Worm (Caenorhabditis elegans): ENCODE measurements around the gene mig-22.
A peak's percentile ranks its signal among the peaks of the same experiment; 100 is the strongest.

The mig-22 gene

DNA sequence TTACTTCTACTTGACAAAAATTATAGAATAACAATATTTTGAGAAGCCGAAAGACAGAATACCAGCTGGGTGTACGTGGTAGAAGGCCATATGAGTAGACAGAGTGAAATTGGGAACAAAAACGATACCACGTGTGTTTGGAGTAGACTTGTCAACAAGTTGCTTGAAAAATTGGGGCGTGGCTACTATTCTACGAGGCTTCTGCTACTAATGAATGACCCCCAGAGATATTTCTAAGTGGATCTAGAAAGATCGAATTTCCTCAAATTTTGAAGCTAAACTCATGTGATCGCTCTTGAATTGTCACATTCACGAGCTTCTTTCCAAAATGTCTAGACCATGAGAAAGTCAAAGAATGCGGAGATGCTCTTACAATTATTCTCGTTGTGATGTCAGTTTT is 5.1 kb downstream of the mig-22 start:
- TF ChIP-seq ceh-31 (tag; optimal IDR thresholded peaks at IDR 0.05) (no peak), C38D4.7 (GFP tag; optimal IDR thresholded peaks at IDR 0.05) (no peak), sdc-2 (tag; optimal IDR thresholded peaks at IDR 0.05) (no peak), pros-1 (tag; optimal IDR thresholded peaks at IDR 0.05) (no peak), K09A11.1 (tag; optimal IDR thresholded peaks at IDR 0.05; ENCODE audit: insufficient read depth) (no peak), hlh-6 (tag; optimal IDR thresholded peaks at IDR 0.05) (no peak), rnt-1 (tag; optimal IDR thresholded peaks at IDR 0.05) (no peak)

DNA sequence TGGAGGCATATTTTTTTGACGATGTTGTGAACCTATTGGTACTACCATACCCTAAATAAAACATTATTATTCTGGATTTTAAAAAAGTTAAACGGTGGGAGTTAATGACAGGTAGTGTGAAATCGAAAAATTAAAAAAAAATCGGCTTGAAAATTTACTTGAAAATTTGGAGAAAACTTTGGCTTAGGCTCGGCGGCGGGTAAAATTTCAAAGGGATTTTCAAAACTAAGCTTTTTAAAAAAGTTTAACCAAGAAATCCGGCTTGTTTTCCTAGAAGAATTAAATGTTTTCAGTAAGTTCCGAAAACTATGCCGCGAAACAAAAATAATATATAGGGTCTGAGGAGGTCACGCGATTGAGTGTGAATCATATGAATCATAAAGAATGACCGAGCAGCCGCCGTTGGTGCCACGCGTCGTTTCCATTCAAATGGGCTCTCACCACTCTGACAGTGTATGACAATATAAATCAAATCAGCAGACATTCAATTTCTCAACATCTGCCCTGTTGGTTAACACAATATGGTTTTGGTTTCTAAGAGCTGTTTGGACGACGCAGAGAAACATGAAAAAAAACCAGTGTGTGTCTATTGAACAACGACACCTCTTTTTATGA is 6.0 kb downstream of the mig-22 start, which contains the start of gene aak-1:
Gene aak-1, minus strand, starts transcription at position 51 of the 615 bp plus-strand sequence.
- TF ChIP-seq hlh-8 (tag; optimal IDR thresholded peaks at IDR 0.05) (peak; percentile 14), tbx-2 (tag; optimal IDR thresholded peaks at IDR 0.05) (no peak), elt-2 (tag; optimal IDR thresholded peaks at IDR 0.05) (no peak)

ce11 chrIII:8754682-8755081 is 12.5 kb downstream of the mig-22 start, which contains the start of gene tomm-70:
Gene tomm-70 (minus strand): TSS chrIII:8754750.
- TF ChIP-seq eyg-1 (tag; optimal IDR thresholded peaks at IDR 0.05) = no peak
- TF ChIP-seq elt-2 (tag; optimal IDR thresholded peaks at IDR 0.05) = peak; percentile 21

DNA sequence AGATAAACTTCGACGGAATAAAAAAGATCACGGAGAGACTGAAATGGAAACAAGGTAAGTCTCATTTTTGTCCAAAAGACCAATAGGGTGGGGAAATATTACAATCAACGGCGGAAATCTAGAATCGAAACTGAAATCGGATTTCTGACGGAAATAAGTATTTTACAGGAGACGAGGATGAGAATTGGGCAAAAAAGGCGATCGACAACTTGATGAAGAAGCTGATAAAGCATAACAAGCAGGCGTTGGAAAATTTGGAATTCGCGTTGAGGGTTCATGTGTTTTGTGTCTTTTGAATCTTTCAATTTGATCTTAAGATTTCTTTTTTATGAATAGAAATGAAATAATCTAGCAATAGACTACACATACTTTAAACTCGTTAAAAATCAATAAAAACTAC is 16.5 kb downstream of the mig-22 start, which contains the start of gene ugtp-1:
Gene ugtp-1, minus strand, starts transcription at position 101 of the 400 bp plus-strand sequence.
- no peak for TF ChIP-seq Y22D7AL.16 (tag; optimal IDR thresholded peaks at IDR 0.05)
- TF ChIP-seq sdc-2 (tag; optimal IDR thresholded peaks at IDR 0.05) = no peak
- no peak for TF ChIP-seq ceh-18 (tag; optimal IDR thresholded peaks at IDR 0.05)
- no peak for TF ChIP-seq pag-3 (tag; optimal IDR thresholded peaks at IDR 0.05; ENCODE audit: borderline replicate concordance)
- no peak for TF ChIP-seq ama-1 (optimal IDR thresholded peaks at IDR 0.05)
- no peak for TF ChIP-seq hlh-8 (tag; optimal IDR thresholded peaks at IDR 0.05)

ce11 chrIII:8749487-8749886 is 17.7 kb downstream of the mig-22 start, which contains the start of gene sma-2:
Gene sma-2 (plus strand): TSS chrIII:8749680.
- TF ChIP-seq pqm-1 (tag; optimal IDR thresholded peaks at IDR 0.05) = peak; percentile 33
- peak; percentile 26 for TF ChIP-seq F13H6.1 (tag; optimal IDR thresholded peaks at IDR 0.05)
- peak; percentile 4 for TF ChIP-seq tbx-2 (tag; optimal IDR thresholded peaks at IDR 0.05)
- no peak for TF ChIP-seq hlh-8 (tag; optimal IDR thresholded peaks at IDR 0.05)
- peak; percentile 17 for TF ChIP-seq dve-1 (tag; optimal IDR thresholded peaks at IDR 0.05)
- TF ChIP-seq hlh-30 (tag; optimal IDR thresholded peaks at IDR 0.05; ENCODE audit: insufficient read depth) = no peak
- TF ChIP-seq ceh-18 (tag; optimal IDR thresholded peaks at IDR 0.05) = peak; percentile 6

- TF ChIP-seq elt-2 (tag; optimal IDR thresholded peaks at IDR 0.05) (peak; percentile 75), npax-4 (tag; optimal IDR thresholded peaks at IDR 0.05) (no peak)
Measured at ce11 chrIII:8748620-8749019, 18.5 kb downstream of the mig-22 start.

- no peak for TF ChIP-seq ref-2 (tag; optimal IDR thresholded peaks at IDR 0.05)
- no peak for TF ChIP-seq pax-1 (tag; optimal IDR thresholded peaks at IDR 0.05)
- no peak for TF ChIP-seq ceh-14 (tag; optimal IDR thresholded peaks at IDR 0.05)
- no peak for TF ChIP-seq unc-86 (tag; optimal IDR thresholded peaks at IDR 0.05)
- no peak for TF ChIP-seq ceh-48 (tag; optimal IDR thresholded peaks at IDR 0.05)
- no peak for TF ChIP-seq pqm-1 (tag; optimal IDR thresholded peaks at IDR 0.05)
- TF ChIP-seq dve-1 (tag; optimal IDR thresholded peaks at IDR 0.05) = no peak
- TF ChIP-seq hlh-15 (tag; optimal IDR thresholded peaks at IDR 0.05) = no peak
Measured at ce11 chrIII:8745214-8745613, 21.9 kb downstream of the mig-22 start.

- TF ChIP-seq tbx-2 (tag; optimal IDR thresholded peaks at IDR 0.05) (no peak), hlh-6 (tag; optimal IDR thresholded peaks at IDR 0.05) (no peak), T23F11.4 (GFP tag; optimal IDR thresholded peaks at IDR 0.05) (no peak), pat-9 (tag; optimal IDR thresholded peaks at IDR 0.05) (no peak), ceh-6 (GFP tag; optimal IDR thresholded peaks at IDR 0.05) (no peak), pros-1 (tag; optimal IDR thresholded peaks at IDR 0.05) (no peak), fkh-6 (tag; optimal IDR thresholded peaks at IDR 0.05) (no peak), ceh-30 (tag; optimal IDR thresholded peaks at IDR 0.05) (no peak), K02D7.2 (tag; optimal IDR thresholded peaks at IDR 0.05) (no peak), pag-3 (tag; optimal IDR thresholded peaks at IDR 0.05; ENCODE audit: borderline replicate concordance) (no peak), madf-2 (tag; optimal IDR thresholded peaks at IDR 0.05) (no peak), unc-86 (tag; optimal IDR thresholded peaks at IDR 0.05) (no peak), odd-2 (tag; optimal IDR thresholded peaks at IDR 0.05) (no peak), C08G9.2 (tag; optimal IDR thresholded peaks at IDR 0.05) (no peak), unc-55 (GFP tag; optimal IDR thresholded peaks at IDR 0.05) (no peak), hlh-15 (tag; optimal IDR thresholded peaks at IDR 0.05) (no peak), ama-1 (optimal IDR thresholded peaks at IDR 0.05) (no peak)
Measured at ce11 chrIII:8744765-8745164, 22.4 kb downstream of the mig-22 start.
